Worm (Caenorhabditis elegans): ENCODE results near the gene vps-50.

DNA sequence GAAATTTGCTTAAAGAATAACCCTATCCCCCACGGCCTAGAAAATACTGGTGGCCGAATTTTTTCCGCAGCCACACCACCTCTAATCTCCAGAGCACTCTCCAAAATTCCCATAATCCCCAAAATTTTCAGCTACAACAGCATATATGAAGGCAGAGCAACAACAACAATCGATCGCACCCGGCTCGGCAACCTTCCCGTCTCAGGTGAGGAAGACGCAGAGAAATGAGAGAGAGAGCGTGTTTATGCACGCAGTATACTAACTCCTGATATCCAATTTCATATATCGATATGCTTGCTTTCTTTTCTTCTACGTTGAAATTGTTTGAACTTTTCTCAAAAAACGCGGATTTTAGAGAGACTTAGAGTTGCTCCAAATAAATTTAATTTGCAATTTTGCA lies 37.3 kb downstream of the vps-50 start:
- TF ChIP-seq fos-1 (tag; optimal IDR thresholded peaks at IDR 0.05) (no peak), snpc-4 (tag; optimal IDR thresholded peaks at IDR 0.05) (no peak)

Measured in whole organism, L1 larva.